Worm (Caenorhabditis elegans) whole organism, young adult: ENCODE data around the gene cyb-1.

Experiments
- B0035.1 ChIP-seq: sonication (generic microtip); optimal IDR thresholded peaks from 2 replicates; lab custom pipeline; 2016; ENCODE audit warnings: missing genetic modification characterization, mild to moderate bottlenecking, missing compliant biosample characterization, missing genotype, missing genetic modification reagents
- F39B2.1 ChIP-seq: fragments of 200-800 bp; sonication (Bioruptor generic); IDR thresholded peaks from 2 replicates; pipeline ENCODE4 v1.3.6; 2022; ENCODE audit warnings: missing genetic modification reagents, missing genetic modification characterization, missing compliant biosample characterization
- ama-1 ChIP-seq, 3 experiments: fragments of 150-350 bp in 1 of 3; sonication (generic microtip) in 2 of 3; optimal IDR thresholded peaks; 2 replicates each; lab custom pipeline; 2014 to 2018; ENCODE audit warnings: missing biosample characterization in 2 of 3, missing genetic modification characterization in 2 of 3, missing genetic modification reagents in 2 of 3
- attf-6 ChIP-seq: fragments of 200-800 bp; sonication (Bioruptor generic); IDR thresholded peaks from 2 replicates; pipeline ENCODE4 v1.3.6; 2022; ENCODE audit warnings: missing genetic modification reagents, missing genetic modification characterization, missing compliant biosample characterization
- dpff-1 ChIP-seq: sonication (generic microtip); optimal IDR thresholded peaks from 2 replicates; lab custom pipeline; 2017; ENCODE audit warnings: mild to moderate bottlenecking, missing genetic modification characterization, missing compliant biosample characterization
- egl-18 ChIP-seq: fragments of 200-800 bp; sonication (Bioruptor generic); IDR thresholded peaks from 2 replicates; pipeline ENCODE4 v1.3.6; 2022; ENCODE audit warnings: missing genetic modification reagents, missing genetic modification characterization, missing compliant biosample characterization
- ets-4 ChIP-seq: fragments of 200-800 bp; sonication (Bioruptor generic); optimal IDR thresholded peaks from 2 replicates; lab custom pipeline; 2018; ENCODE audit warnings: mild to moderate bottlenecking, missing genetic modification characterization, missing compliant biosample characterization
- lir-1 ChIP-seq: fragments of 200-800 bp; sonication (Bioruptor generic); conservative IDR thresholded peaks from 2 replicates; pipeline ENCODE4 v1.3.6; 2022; ENCODE audit warnings: missing genetic modification reagents, missing genetic modification characterization, missing compliant biosample characterization
- rpc-1 ChIP-seq, 2 experiments: fragments of 150-350 bp in 1 of 2; sonication (generic microtip) in 1 of 2; optimal IDR thresholded peaks; 2 replicates each; lab custom pipeline; 2014 to 2018; ENCODE audit warnings: missing biosample characterization in 1 of 2, missing genetic modification characterization in 1 of 2, missing genetic modification reagents in 1 of 2, missing genotype in 1 of 2
- snpc-3.4 ChIP-seq: sonication (generic microtip); optimal IDR thresholded peaks from 2 replicates; lab custom pipeline; 2017; ENCODE audit warnings: missing genetic modification characterization, mild to moderate bottlenecking, missing compliant biosample characterization, antibody characterized with exemption, moderate library complexity, missing genotype, missing genetic modification reagents
- tbx-9 ChIP-seq: sonication (generic microtip); optimal IDR thresholded peaks from 2 replicates; lab custom pipeline; 2016; ENCODE audit warnings: borderline replicate concordance, missing genetic modification characterization, inconsistent platforms, missing compliant biosample characterization
- unc-62 ChIP-seq: fragments of 150-350 bp; optimal IDR thresholded peaks from 2 replicates; lab custom pipeline; 2014; ENCODE audit warnings: missing biosample characterization, missing genetic modification reagents, missing genetic modification characterization
- ztf-22 ChIP-seq: fragments of 200-800 bp; sonication (Bioruptor generic); optimal IDR thresholded peaks from 2 replicates; lab custom pipeline; 2018; ENCODE audit warnings: mild to moderate bottlenecking, missing genetic modification characterization, moderate library complexity, missing compliant biosample characterization

- no peak for TF ChIP-seq ets-4 (GFP tag; lab: Kevin White, UChicago)
- TF ChIP-seq dpff-1 (tag; lab: Kevin White, UChicago) = no peak
- TF ChIP-seq unc-62 (GFP tag; lab: Kevin White, UChicago) = no peak
- TF ChIP-seq F39B2.1 (GFP tag; lab: Robert Waterston, UW) = no peak
- TF ChIP-seq rpc-1 (optimal IDR thresholded peaks at IDR 0.05; lab: Kevin White, UChicago) = no peak
- TF ChIP-seq rpc-1 (tag; optimal IDR thresholded peaks at IDR 0.05; lab: Kevin White, UChicago) = no peak
- no peak for TF ChIP-seq snpc-3.4 (tag; lab: Kevin White, UChicago)
- TF ChIP-seq egl-18 (GFP tag; lab: Robert Waterston, UW) = no peak
- TF ChIP-seq lir-1 = no peak
- TF ChIP-seq tbx-9 (tag; lab: Kevin White, UChicago) = no peak
- no peak for TF ChIP-seq ama-1 (optimal IDR thresholded peaks at IDR 0.05; lab: Kevin White, UChicago)
- no peak for TF ChIP-seq ama-1 (GFP tag; optimal IDR thresholded peaks at IDR 0.05; lab: Kevin White, UChicago)
- no peak for TF ChIP-seq ztf-22 (GFP tag; lab: Kevin White, UChicago)
- no peak for TF ChIP-seq attf-6 (GFP tag; lab: Robert Waterston, UW)
- TF ChIP-seq B0035.1 = no peak
These were observed 7.3 kb upstream of the cyb-1 start, which contains the start of gene ZC168.2 for ce11 chrIV:10727734-10728133.
